Worm (Caenorhabditis elegans) whole organism, L1 larva: ENCODE measurements around the gene ugt-50.

Experiments used
- C16A3.4 ChIP-seq: fragments of 150-350 bp; optimal IDR thresholded peaks from 2 replicates; lab custom pipeline; 2014; ENCODE audit warnings: missing biosample characterization, missing genetic modification characterization
- C34B4.2 ChIP-seq: sonication (generic microtip); optimal IDR thresholded peaks from 2 replicates; lab custom pipeline; 2017; ENCODE audit warnings: mild to moderate bottlenecking, missing genetic modification characterization, missing compliant biosample characterization
- F16B12.6 ChIP-seq: fragments of 150-350 bp; optimal IDR thresholded peaks from 2 replicates; lab custom pipeline; 2014; ENCODE audit warnings: missing biosample characterization, missing genetic modification characterization
- aha-1 ChIP-seq: fragments of 150-350 bp; optimal IDR thresholded peaks from 2 replicates; lab custom pipeline; 2014; ENCODE audit warnings: missing biosample characterization, missing genetic modification characterization
- ama-1 ChIP-seq: fragments of 150-350 bp; optimal IDR thresholded peaks from 2 replicates; lab custom pipeline; 2014
- ceh-8 ChIP-seq: fragments of 200-800 bp; sonication (Bioruptor generic); optimal IDR thresholded peaks from 2 replicates; lab custom pipeline; 2018; ENCODE audit warnings: mild to moderate bottlenecking, missing genetic modification characterization, moderate library complexity, missing compliant biosample characterization
- ceh-82 ChIP-seq, 3 experiments: fragments of 150-350 bp in 1 of 3; sonication (generic microtip) in 2 of 3; optimal IDR thresholded peaks; 2 replicates each; lab custom pipeline; 2014 to 2017; ENCODE audit warnings: missing biosample characterization in 3 of 3, missing genetic modification characterization in 3 of 3
- ceh-88 ChIP-seq: fragments of 200-800 bp; sonication (Bioruptor generic); IDR thresholded peaks from 2 replicates; pipeline ENCODE4 v1.3.6; 2022; ENCODE audit warnings: missing genetic modification characterization, missing compliant biosample characterization
- ceh-90 ChIP-seq: sonication (generic microtip); optimal IDR thresholded peaks from 2 replicates; lab custom pipeline; 2016; ENCODE audit warnings: missing genetic modification characterization, missing compliant biosample characterization
- dsc-1 ChIP-seq: sonication (generic microtip); optimal IDR thresholded peaks from 2 replicates; lab custom pipeline; 2016; ENCODE audit warnings: mild to moderate bottlenecking, missing genetic modification characterization, missing compliant biosample characterization
- efl-1 ChIP-seq, 4 experiments: fragments of 150-350 bp; optimal IDR thresholded peaks in 3 of 4; peaks in 1 of 4; 1 replicate in 1 of 4; 2 replicates in 3 of 4; lab custom pipeline; 2014; ENCODE audit warnings: missing biosample characterization in 2 of 4, missing genetic modification characterization in 2 of 4, missing genetic modification reagents in 2 of 4
- efl-3 ChIP-seq: fragments of 200-800 bp; sonication (Bioruptor generic); optimal IDR thresholded peaks from 2 replicates; lab custom pipeline; 2018; ENCODE audit warnings: mild to moderate bottlenecking, missing genetic modification characterization, missing compliant biosample characterization
- egl-13 ChIP-seq: sonication (generic microtip); optimal IDR thresholded peaks from 2 replicates; lab custom pipeline; 2016; ENCODE audit warnings: missing genotype, missing genetic modification reagents, missing genetic modification characterization, missing compliant biosample characterization
- egl-27 ChIP-seq, 2 experiments: fragments of 150-350 bp in 1 of 2; sonication (generic microtip); optimal IDR thresholded peaks; 3 replicates each; lab custom pipeline; 2017 to 2018; ENCODE audit warnings: missing biosample characterization in 2 of 2, missing genetic modification characterization in 2 of 2, missing genetic modification reagents in 2 of 2
- elt-2 ChIP-seq: sonication (generic microtip); optimal IDR thresholded peaks from 2 replicates; lab custom pipeline; 2016; ENCODE audit warnings: missing genetic modification characterization, mild to moderate bottlenecking, inconsistent platforms, missing compliant biosample characterization, missing genetic modification reagents
- ets-5 ChIP-seq: fragments of 200-800 bp; sonication (Bioruptor generic); IDR thresholded peaks from 2 replicates; pipeline ENCODE4 v1.3.6; 2022; ENCODE audit warnings: missing genetic modification characterization, missing compliant biosample characterization
- fkh-10 ChIP-seq: sonication (generic microtip); optimal IDR thresholded peaks from 2 replicates; lab custom pipeline; 2017; ENCODE audit warnings: missing biosample characterization, missing genetic modification reagents, missing genetic modification characterization
- fkh-4 ChIP-seq: sonication (generic microtip); optimal IDR thresholded peaks from 2 replicates; lab custom pipeline; 2016; ENCODE audit warnings: missing compliant biosample characterization, missing genetic modification characterization, borderline replicate concordance
- fos-1 ChIP-seq: fragments of 150-350 bp; optimal IDR thresholded peaks from 2 replicates; lab custom pipeline; 2014; ENCODE audit warnings: missing biosample characterization, missing genetic modification characterization
- hlh-4 ChIP-seq: sonication (generic microtip); optimal IDR thresholded peaks from 2 replicates; lab custom pipeline; 2016; ENCODE audit warnings: mild to moderate bottlenecking, missing genetic modification characterization, missing compliant biosample characterization
- hpl-2 ChIP-seq: fragments of 150-350 bp; optimal IDR thresholded peaks from 2 replicates; lab custom pipeline; 2014; ENCODE audit warnings: missing biosample characterization, missing genetic modification reagents, missing genetic modification characterization
- isw-1 ChIP-seq: fragments of 200-800 bp; sonication (Bioruptor generic); IDR thresholded peaks from 2 replicates; pipeline ENCODE4 v1.3.6; 2022; ENCODE audit warnings: missing genetic modification characterization, missing compliant biosample characterization
- jun-1 ChIP-seq: fragments of 150-350 bp; optimal IDR thresholded peaks from 2 replicates; lab custom pipeline; 2014; ENCODE audit warnings: missing biosample characterization, missing genetic modification reagents, missing genetic modification characterization
- lin-14 ChIP-seq: fragments of 200-800 bp; sonication (Bioruptor generic); optimal IDR thresholded peaks from 2 replicates; lab custom pipeline; 2018; ENCODE audit warnings: mild to moderate bottlenecking, missing genetic modification characterization, moderate library complexity, missing compliant biosample characterization
- lin-15B ChIP-seq: fragments of 150-350 bp; sonication (generic microtip); optimal IDR thresholded peaks from 3 replicates; lab custom pipeline; 2014; ENCODE audit warnings: missing biosample characterization, missing genetic modification characterization
- lir-3 ChIP-seq: sonication (generic microtip); optimal IDR thresholded peaks from 2 replicates; lab custom pipeline; 2016; ENCODE audit warnings: mild to moderate bottlenecking, missing genetic modification characterization, moderate library complexity, missing compliant biosample characterization; ENCODE audit not compliant: poor library complexity
- lsy-2 ChIP-seq, 2 experiments: fragments of 150-350 bp; optimal IDR thresholded peaks; 2 replicates each; lab custom pipeline; 2014; ENCODE audit warnings: missing biosample characterization in 2 of 2, missing genetic modification characterization in 2 of 2
- mef-2 ChIP-seq: fragments of 150-350 bp; optimal IDR thresholded peaks from 2 replicates; lab custom pipeline; 2014; ENCODE audit warnings: missing biosample characterization, missing genetic modification characterization
- mep-1 ChIP-seq: fragments of 150-350 bp; optimal IDR thresholded peaks from 2 replicates; lab custom pipeline; 2014; ENCODE audit warnings: missing biosample characterization, missing genetic modification characterization
- nhr-11 ChIP-seq: fragments of 150-350 bp; optimal IDR thresholded peaks from 2 replicates; lab custom pipeline; 2014; ENCODE audit warnings: missing biosample characterization, missing genetic modification characterization
- nhr-20 ChIP-seq: sonication (generic microtip); optimal IDR thresholded peaks from 2 replicates; lab custom pipeline; 2016; ENCODE audit warnings: mild to moderate bottlenecking, missing genetic modification characterization, missing compliant biosample characterization
- nhr-237 ChIP-seq: fragments of 150-350 bp; optimal IDR thresholded peaks from 2 replicates; lab custom pipeline; 2014; ENCODE audit warnings: missing biosample characterization, missing genetic modification characterization
- nhr-47 ChIP-seq: sonication (generic microtip); optimal IDR thresholded peaks from 2 replicates; lab custom pipeline; 2016; ENCODE audit warnings: mild to moderate bottlenecking, missing genetic modification characterization, moderate library complexity, missing compliant biosample characterization
- nhr-76 ChIP-seq: sonication (generic microtip); optimal IDR thresholded peaks from 2 replicates; lab custom pipeline; 2017; ENCODE audit warnings: missing biosample characterization, missing genetic modification characterization
- nhr-77 ChIP-seq: fragments of 150-350 bp; optimal IDR thresholded peaks from 2 replicates; lab custom pipeline; 2014; ENCODE audit warnings: missing biosample characterization, missing genetic modification characterization
- nhr-85 ChIP-seq: sonication (generic microtip); peaks from one replicate; lab custom pipeline; 2016; ENCODE audit warnings: missing genetic modification characterization, inconsistent platforms, missing compliant biosample characterization
- pag-3 ChIP-seq: sonication (generic microtip); optimal IDR thresholded peaks from 2 replicates; lab custom pipeline; 2017; ENCODE audit warnings: missing genetic modification characterization, mild to moderate bottlenecking, missing compliant biosample characterization, antibody characterized with exemption, borderline replicate concordance; ENCODE audit not compliant: insufficient read depth
- pax-3 ChIP-seq: fragments of 200-800 bp; sonication (Bioruptor generic); optimal IDR thresholded peaks from 2 replicates; lab custom pipeline; 2018; ENCODE audit warnings: mild to moderate bottlenecking, missing genetic modification characterization, moderate library complexity, missing compliant biosample characterization
- rnt-1 ChIP-seq: sonication (generic microtip); optimal IDR thresholded peaks from 2 replicates; lab custom pipeline; 2016; ENCODE audit warnings: mild to moderate bottlenecking, missing genetic modification characterization, moderate library complexity, missing compliant biosample characterization
- snu-23 ChIP-seq: sonication (generic microtip); optimal IDR thresholded peaks from 2 replicates; lab custom pipeline; 2016; ENCODE audit warnings: missing genetic modification characterization, missing compliant biosample characterization
- sox-4 ChIP-seq: sonication (generic microtip); optimal IDR thresholded peaks from 2 replicates; lab custom pipeline; 2016; ENCODE audit warnings: missing genetic modification characterization, missing compliant biosample characterization
- sup-37 ChIP-seq: fragments of 200-800 bp; sonication (Bioruptor generic); optimal IDR thresholded peaks from 2 replicates; lab custom pipeline; 2018; ENCODE audit warnings: mild to moderate bottlenecking, missing genetic modification characterization, missing compliant biosample characterization
- swsn-7 ChIP-seq: sonication (generic microtip); optimal IDR thresholded peaks from 2 replicates; lab custom pipeline; 2016; ENCODE audit warnings: missing genetic modification characterization, missing compliant biosample characterization
- tbx-2 ChIP-seq: sonication (generic microtip); optimal IDR thresholded peaks from 2 replicates; lab custom pipeline; 2016; ENCODE audit warnings: missing genetic modification characterization, missing compliant biosample characterization
- tlp-1 ChIP-seq: fragments of 150-350 bp; optimal IDR thresholded peaks from 2 replicates; lab custom pipeline; 2014; ENCODE audit warnings: missing biosample characterization, missing genetic modification characterization
- unc-130 ChIP-seq: fragments of 150-350 bp; optimal IDR thresholded peaks from 2 replicates; lab custom pipeline; 2017; ENCODE audit warnings: missing biosample characterization, missing genetic modification characterization, inconsistent platforms
- unc-30 ChIP-seq: sonication (generic microtip); optimal IDR thresholded peaks from 2 replicates; lab custom pipeline; 2017; ENCODE audit warnings: missing biosample characterization, missing genetic modification characterization
- vab-15 ChIP-seq: sonication (generic microtip); optimal IDR thresholded peaks from 2 replicates; lab custom pipeline; 2017; ENCODE audit warnings: missing genotype, mild to moderate bottlenecking, missing genetic modification characterization, missing compliant biosample characterization
- xbp-1 ChIP-seq: sonication (generic microtip); optimal IDR thresholded peaks from 2 replicates; lab custom pipeline; 2016; ENCODE audit warnings: missing genetic modification characterization, missing compliant biosample characterization
- zag-1 ChIP-seq: fragments of 150-350 bp; optimal IDR thresholded peaks from 2 replicates; lab custom pipeline; 2014; ENCODE audit warnings: missing biosample characterization, missing genetic modification characterization
- zip-4 ChIP-seq: fragments of 200-800 bp; sonication (Bioruptor generic); optimal IDR thresholded peaks from 2 replicates; lab custom pipeline; 2018; ENCODE audit warnings: mild to moderate bottlenecking, missing genetic modification characterization, moderate library complexity, missing compliant biosample characterization

ugt-50 gene

ce11 chrX:12712353-12712752 is 21.0 kb downstream of the ugt-50 start, which contains the start of gene rgs-2:
Gene rgs-2, plus strand, starts transcription at chrX:12712653.
- TF ChIP-seq tbx-2 (tag; lab: Kevin White, UChicago) (no peak), vab-15 (no peak), lin-14 (peak; percentile 3)

ce11 chrX:12713014-12713413 is 21.6 kb downstream of the ugt-50 start:
- no peak for TF ChIP-seq egl-13 (tag; lab: Kevin White, UChicago)
- no peak for TF ChIP-seq nhr-20
- no peak for TF ChIP-seq ceh-8 (GFP tag; lab: Kevin White, UChicago)
- TF ChIP-seq ceh-88 (GFP tag; lab: Robert Waterston, UW): no peak
- no peak for TF ChIP-seq mef-2 (tag; lab: Kevin White, UChicago)
- no peak for TF ChIP-seq jun-1 (tag; lab: Kevin White, UChicago)
- no peak for TF ChIP-seq ceh-90 (tag; lab: Kevin White, UChicago)
- TF ChIP-seq unc-130 (tag; lab: Kevin White, UChicago): no peak
- TF ChIP-seq zag-1 (tag; lab: Kevin White, UChicago): no peak
- TF ChIP-seq lir-3 (tag; lab: Kevin White, UChicago): no peak
- no peak for TF ChIP-seq ets-5 (GFP tag; lab: Robert Waterston, UW)
- TF ChIP-seq aha-1 (tag; lab: Kevin White, UChicago): no peak
- no peak for TF ChIP-seq pax-3
- TF ChIP-seq isw-1: no peak
- no peak for TF ChIP-seq hpl-2 (GFP tag; lab: Kevin White, UChicago)
- no peak for TF ChIP-seq pag-3 (tag; lab: Kevin White, UChicago)
- no peak for TF ChIP-seq sup-37
- no peak for TF ChIP-seq hlh-4 (tag; lab: Kevin White, UChicago)
- no peak for TF ChIP-seq sox-4 (tag; lab: Kevin White, UChicago)
- TF ChIP-seq tbx-2 (tag; lab: Kevin White, UChicago): no peak
- TF ChIP-seq egl-27 (tag; optimal IDR thresholded peaks at IDR 0.05; lab: Kevin White, UChicago): no peak
- TF ChIP-seq nhr-11 (tag; lab: Kevin White, UChicago): no peak
- TF ChIP-seq snu-23: peak; percentile 15
- no peak for TF ChIP-seq lin-15B (tag; lab: Kevin White, UChicago)
- TF ChIP-seq rnt-1: no peak
- no peak for TF ChIP-seq unc-30 (tag; lab: Kevin White, UChicago)
- no peak for TF ChIP-seq tlp-1 (tag; lab: Kevin White, UChicago)
- no peak for TF ChIP-seq nhr-85 (tag; lab: Kevin White, UChicago)
- TF ChIP-seq swsn-7 (tag; lab: Kevin White, UChicago): no peak
- no peak for TF ChIP-seq fkh-10 (GFP tag; lab: Kevin White, UChicago)
- peak; percentile 46 for TF ChIP-seq fkh-4
- TF ChIP-seq mep-1: no peak
- TF ChIP-seq elt-2 (tag; lab: Kevin White, UChicago): no peak
- no peak for TF ChIP-seq efl-1 (optimal IDR thresholded peaks at IDR 0.05; lab: Kevin White, UChicago)
- no peak for TF ChIP-seq efl-1 (GFP tag; optimal IDR thresholded peaks at IDR 0.05 in 1 of 2; lab: Kevin White, UChicago)
- TF ChIP-seq ceh-82 (tag; optimal IDR thresholded peaks at IDR 0.05; lab: Kevin White, UChicago): no peak
- no peak for TF ChIP-seq C16A3.4 (tag; lab: Kevin White, UChicago)
- no peak for TF ChIP-seq F16B12.6 (tag; lab: Kevin White, UChicago)
- TF ChIP-seq vab-15: no peak
- TF ChIP-seq dsc-1 (tag; lab: Kevin White, UChicago): peak; percentile 94
- TF ChIP-seq nhr-76 (tag; lab: Kevin White, UChicago): no peak
- no peak for TF ChIP-seq nhr-237 (tag; lab: Kevin White, UChicago)
- TF ChIP-seq zip-4 (GFP tag; lab: Kevin White, UChicago): no peak
- TF ChIP-seq xbp-1 (tag; lab: Kevin White, UChicago): no peak
- no peak for TF ChIP-seq efl-3 (GFP tag; lab: Kevin White, UChicago)
- TF ChIP-seq nhr-47 (tag; lab: Kevin White, UChicago): peak; percentile 40
- TF ChIP-seq C34B4.2 (tag; lab: Kevin White, UChicago): no peak
- no peak for TF ChIP-seq nhr-77
- peak; percentile 8 for TF ChIP-seq fos-1 (tag; lab: Kevin White, UChicago)
- no peak for TF ChIP-seq ama-1 (lab: Kevin White, UChicago)
- TF ChIP-seq lin-14: peak; percentile 76
- peak in 1 of 2 experiments; percentile 14 for TF ChIP-seq lsy-2 (tag; optimal IDR thresholded peaks at IDR 0.05; lab: Kevin White, UChicago)
